Worm (Caenorhabditis elegans) whole organism, young adult: ENCODE measurements around the gene F28F8.7.

ENCODE experiments used
- D2030.7 ChIP-seq: fragments of 200-800 bp; sonication (Bioruptor generic); IDR thresholded peaks from 2 replicates; pipeline ENCODE4 v1.3.6; 2022; ENCODE audit warnings: missing genetic modification reagents, missing genetic modification characterization, missing compliant biosample characterization
- F22D6.2 ChIP-seq: sonication (generic microtip); optimal IDR thresholded peaks from 2 replicates; lab custom pipeline; 2016; ENCODE audit warnings: mild to moderate bottlenecking, missing genetic modification characterization, missing compliant biosample characterization
- attf-3 ChIP-seq: fragments of 200-800 bp; sonication (Bioruptor generic); conservative IDR thresholded peaks from 2 replicates; pipeline ENCODE4 v1.3.6; 2022; ENCODE audit warnings: missing genetic modification reagents, missing genetic modification characterization, missing compliant biosample characterization
- dox-1 ChIP-seq: fragments of 200-800 bp; sonication (Bioruptor generic); IDR thresholded peaks from 2 replicates; pipeline ENCODE4 v1.3.6; 2022; ENCODE audit warnings: missing genetic modification reagents, missing genetic modification characterization, missing compliant biosample characterization
- efl-1 ChIP-seq: fragments of 150-350 bp; optimal IDR thresholded peaks from 2 replicates; lab custom pipeline; 2014; ENCODE audit warnings: missing biosample characterization, missing genetic modification reagents, missing genetic modification characterization
- egrh-3 ChIP-seq: fragments of 200-800 bp; sonication (Bioruptor generic); IDR thresholded peaks from 2 replicates; pipeline ENCODE4 v1.3.6; 2022; ENCODE audit warnings: missing genetic modification reagents, missing genetic modification characterization, missing compliant biosample characterization
- nhr-80 ChIP-seq: sonication (generic microtip); optimal IDR thresholded peaks from 2 replicates; lab custom pipeline; 2016; ENCODE audit warnings: missing genetic modification characterization, missing compliant biosample characterization
- rpc-1 ChIP-seq, 2 experiments: fragments of 150-350 bp in 1 of 2; sonication (generic microtip) in 1 of 2; optimal IDR thresholded peaks; 2 replicates each; lab custom pipeline; 2014 to 2018; ENCODE audit warnings: missing biosample characterization in 1 of 2, missing genetic modification characterization in 1 of 2, missing genetic modification reagents in 1 of 2, missing genotype in 1 of 2
- ztf-18 ChIP-seq: sonication (generic microtip); optimal IDR thresholded peaks from 2 replicates; lab custom pipeline; 2016; ENCODE audit warnings: missing genotype, mild to moderate bottlenecking, missing genetic modification characterization, missing compliant biosample characterization
- ztf-6 ChIP-seq: fragments of 200-800 bp; sonication (Bioruptor generic); IDR thresholded peaks from 2 replicates; pipeline ENCODE4 v1.3.6; 2022; ENCODE audit warnings: missing genetic modification reagents, missing genetic modification characterization, missing compliant biosample characterization

Gene F28F8.7

DNA sequence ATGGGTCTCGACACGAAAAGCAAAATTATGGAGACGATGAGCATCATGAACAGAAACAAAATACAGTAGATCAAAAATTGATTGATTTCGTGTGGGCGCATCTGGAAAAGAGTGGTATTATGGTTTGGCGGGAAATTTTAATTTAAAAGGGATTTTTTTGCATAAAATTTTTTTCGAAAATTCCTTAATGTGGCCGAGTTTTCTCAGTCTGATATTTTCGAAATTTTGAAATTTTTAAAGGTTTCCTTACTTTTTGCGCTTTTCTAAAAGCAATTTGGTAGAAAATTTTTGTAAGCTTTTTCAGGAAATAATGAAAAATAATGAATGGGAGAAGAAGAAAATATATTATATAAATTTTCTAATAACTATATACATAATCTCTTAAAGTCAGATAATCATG is 56.6 kb downstream of the F28F8.7 start, which contains the start of gene F21A3.2:
TSS of gene F21A3.2 (minus strand) at position 101 of the 400 bp plus-strand sequence.
- no peak for TF ChIP-seq efl-1 (GFP tag; lab: Kevin White, UChicago)
- TF ChIP-seq F22D6.2 (tag; lab: Kevin White, UChicago), result no peak
- no peak for TF ChIP-seq rpc-1 (optimal IDR thresholded peaks at IDR 0.05; lab: Kevin White, UChicago)
- TF ChIP-seq rpc-1 (tag; optimal IDR thresholded peaks at IDR 0.05; lab: Kevin White, UChicago), result no peak
- no peak for TF ChIP-seq egrh-3

- peak; percentile 16 for TF ChIP-seq nhr-80
- no peak for TF ChIP-seq ztf-6
Measured at ce11 chrV:15533096-15533495, 57.3 kb downstream of the F28F8.7 start, which contains the start of gene F21A3.11. TSS of gene F21A3.11 (minus strand) at chrV:15533212.

DNA sequence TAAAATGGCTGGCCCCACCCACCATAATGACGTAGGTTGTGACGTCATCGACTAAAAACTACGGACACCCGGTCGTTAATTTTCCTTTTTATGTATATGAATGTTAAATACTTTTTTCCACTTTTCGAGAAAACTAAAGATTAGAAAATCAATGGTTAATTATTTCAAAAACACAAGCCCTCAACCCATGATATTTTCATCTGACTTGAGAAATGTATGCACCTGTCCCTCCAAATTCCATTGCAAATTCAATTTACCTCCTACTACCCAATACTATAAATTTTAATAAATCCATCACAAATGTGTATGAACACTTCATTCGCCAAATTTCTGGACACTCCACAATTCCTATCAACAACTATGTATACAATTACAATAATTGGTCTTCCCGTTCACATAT is 61.3 kb downstream of the F28F8.7 start, which contains the start of gene srh-276:
TSS of gene srh-276 (plus strand) at position 301 of the 400 bp plus-strand sequence.
- TF ChIP-seq attf-3 (GFP tag; lab: Robert Waterston, UW), result no peak
- TF ChIP-seq dox-1, result no peak
- no peak for TF ChIP-seq ztf-18 (tag; lab: Kevin White, UChicago)
- no peak for TF ChIP-seq D2030.7 (GFP tag; lab: Robert Waterston, UW)
